Fruit fly (Drosophila melanogaster) whole organism, embryonic: ENCODE measurements around the gene Sap30.

Experiments
- Bgb ChIP-seq: fragments of 200-800 bp; sonication (Bioruptor generic); IDR thresholded peaks from 2 replicates; pipeline ENCODE4 v1.3.6; 2022; ENCODE audit warnings: missing biosample characterization, missing genetic modification characterization; ENCODE audit not compliant: partially characterized antibody
- Bteb2 ChIP-seq: fragments of 200-800 bp; sonication (Bioruptor generic); optimal IDR thresholded peaks from 2 replicates; lab custom pipeline; 2016; ENCODE audit warnings: missing biosample characterization, missing genetic modification characterization
- CG10462 ChIP-seq: fragments of 200-800 bp; sonication (Bioruptor generic); optimal IDR thresholded peaks from 2 replicates; lab custom pipeline; 2016; ENCODE audit warnings: missing biosample characterization, missing genetic modification characterization
- CG10565 ChIP-seq: fragments of 200-800 bp; sonication (Bioruptor generic); optimal IDR thresholded peaks from 3 replicates; lab custom pipeline; 2016; ENCODE audit warnings: missing biosample characterization, mild to moderate bottlenecking, missing genetic modification characterization
- CG10979 ChIP-seq: fragments of 200-800 bp; sonication (Bioruptor generic); optimal IDR thresholded peaks from 2 replicates; lab custom pipeline; 2018; ENCODE audit warnings: missing biosample characterization, mild to moderate bottlenecking, missing genetic modification characterization, moderate library complexity
- CG11093 ChIP-seq: fragments of 200-800 bp; sonication (Bioruptor generic); IDR thresholded peaks from 3 replicates; pipeline ENCODE4 v1.3.6; 2022; ENCODE audit warnings: missing biosample characterization, missing genetic modification characterization
- CG12104 ChIP-seq: fragments of 200-800 bp; sonication (Bioruptor generic); optimal IDR thresholded peaks from 3 replicates; lab custom pipeline; 2016; ENCODE audit warnings: missing biosample characterization, missing genetic modification characterization
- CG12391 ChIP-seq: fragments of 200-800 bp; sonication (Bioruptor generic); optimal IDR thresholded peaks from 3 replicates; lab custom pipeline; 2018; ENCODE audit warnings: missing biosample characterization, mild to moderate bottlenecking, missing genetic modification characterization, moderate library complexity
- CG15011 ChIP-seq: fragments of 200-800 bp; sonication (Bioruptor generic); optimal IDR thresholded peaks from 3 replicates; lab custom pipeline; 2018; ENCODE audit warnings: missing biosample characterization, mild to moderate bottlenecking, missing genetic modification characterization
- CG17328 ChIP-seq: fragments of 200-800 bp; sonication (Bioruptor generic); IDR thresholded peaks from 2 replicates; pipeline ENCODE4 v1.3.6; 2022; ENCODE audit warnings: missing biosample characterization, missing genetic modification characterization
- CG18599 ChIP-seq: fragments of 200-800 bp; sonication (Bioruptor generic); optimal IDR thresholded peaks from 3 replicates; lab custom pipeline; 2017; ENCODE audit warnings: missing biosample characterization, missing genetic modification characterization, mild to moderate bottlenecking, moderate library complexity, missing genetic modification reagents
- CG18619 ChIP-seq: fragments of 200-800 bp; sonication (Bioruptor generic); optimal IDR thresholded peaks from 3 replicates; lab custom pipeline; 2017; ENCODE audit warnings: missing biosample characterization, mild to moderate bottlenecking, missing genetic modification characterization
- CG2120 ChIP-seq: fragments of 200-800 bp; sonication (Bioruptor generic); optimal IDR thresholded peaks from 3 replicates; lab custom pipeline; 2016; ENCODE audit warnings: missing biosample characterization, missing genetic modification characterization
- CG2678 ChIP-seq: fragments of 200-800 bp; sonication (Bioruptor generic); optimal IDR thresholded peaks from 3 replicates; lab custom pipeline; 2019; ENCODE audit warnings: missing biosample characterization, mild to moderate bottlenecking, missing genetic modification characterization, moderate library complexity
- CG30403 ChIP-seq: fragments of 200-800 bp; sonication (Bioruptor generic); optimal IDR thresholded peaks from 3 replicates; lab custom pipeline; 2016; ENCODE audit warnings: missing biosample characterization, missing genetic modification characterization
- CG32767 ChIP-seq: fragments of 200-800 bp; sonication (Bioruptor generic); IDR thresholded peaks from 2 replicates; pipeline ENCODE4 v1.3.6; 2022; ENCODE audit warnings: missing biosample characterization, missing genetic modification characterization
- CG32772 ChIP-seq: fragments of 200-800 bp; sonication (Bioruptor generic); IDR thresholded peaks from 2 replicates; pipeline ENCODE4 v1.3.6; 2022; ENCODE audit warnings: missing biosample characterization, missing genetic modification characterization
- CG4730 ChIP-seq: fragments of 200-800 bp; sonication (Bioruptor generic); IDR thresholded peaks from 2 replicates; pipeline ENCODE4 v1.3.6; 2022; ENCODE audit warnings: missing biosample characterization, missing genetic modification characterization
- CG8765 ChIP-seq: fragments of 200-800 bp; sonication (Bioruptor generic); IDR thresholded peaks from 2 replicates; pipeline ENCODE4 v1.3.6; 2022; ENCODE audit warnings: missing biosample characterization, missing genetic modification characterization
- CG9215 ChIP-seq: fragments of 200-800 bp; sonication (Bioruptor generic); IDR thresholded peaks from 2 replicates; pipeline ENCODE4 v1.3.6; 2022; ENCODE audit warnings: missing biosample characterization, missing genetic modification characterization
- CG9932 ChIP-seq: fragments of 200-800 bp; sonication (Bioruptor generic); IDR thresholded peaks from 2 replicates; pipeline ENCODE4 v1.3.6; 2022; ENCODE audit warnings: missing biosample characterization, missing genetic modification characterization
- CrebB ChIP-seq: fragments of 200-800 bp; sonication (Bioruptor generic); optimal IDR thresholded peaks from 3 replicates; lab custom pipeline; 2018; ENCODE audit warnings: missing biosample characterization, mild to moderate bottlenecking, missing genetic modification characterization
- D19A ChIP-seq: fragments of 200-800 bp; optimal IDR thresholded peaks from 3 replicates; lab custom pipeline; 2019; ENCODE audit warnings: missing biosample characterization, mild to moderate bottlenecking, missing genetic modification characterization, moderate library complexity
- Eip74EF ChIP-seq, 2 experiments: fragments of 200-800 bp in 1 of 2; fragments of >200 bp in 1 of 2; sonication (Bioruptor generic) in 1 of 2; optimal IDR thresholded peaks; 2 replicates each; lab custom pipeline; 2017 to 2019; ENCODE audit warnings: missing biosample characterization in 2 of 2, missing genetic modification characterization in 2 of 2, mild to moderate bottlenecking in 1 of 2, moderate library complexity in 1 of 2
- Ets65A ChIP-seq: fragments of 200-800 bp; sonication (Bioruptor generic); peaks from one replicate; lab custom pipeline; 2016; ENCODE audit warnings: missing biosample characterization, missing genetic modification characterization
- Fer3 ChIP-seq: fragments of 200-800 bp; sonication (Bioruptor generic); optimal IDR thresholded peaks from 2 replicates; lab custom pipeline; 2018; ENCODE audit warnings: missing biosample characterization, mild to moderate bottlenecking, missing genetic modification characterization, moderate library complexity
- Hr78 ChIP-seq, 2 experiments: fragments of 200-800 bp in 1 of 2; fragments of >200 bp in 1 of 2; sonication (Bioruptor generic) in 1 of 2; optimal IDR thresholded peaks; 2 replicates each; lab custom pipeline; 2017 to 2019; ENCODE audit warnings: missing biosample characterization in 2 of 2, missing genetic modification characterization in 2 of 2, mild to moderate bottlenecking in 1 of 2, moderate library complexity in 1 of 2
- Ravus ChIP-seq: fragments of 200-800 bp; sonication (Bioruptor generic); IDR thresholded peaks from 2 replicates; pipeline ENCODE4 v1.3.6; 2022; ENCODE audit warnings: missing biosample characterization, missing genetic modification characterization
- Xrp1 ChIP-seq: fragments of 200-800 bp; sonication (Bioruptor generic); IDR thresholded peaks from 2 replicates; pipeline ENCODE4 v1.3.6; 2022; ENCODE audit warnings: missing biosample characterization, missing genetic modification characterization
- az2 ChIP-seq: fragments of 200-800 bp; sonication (Bioruptor generic); optimal IDR thresholded peaks from 3 replicates; lab custom pipeline; 2016; ENCODE audit warnings: missing biosample characterization, missing genetic modification characterization
- bbx ChIP-seq: fragments of 200-800 bp; sonication (Bioruptor generic); IDR thresholded peaks from 2 replicates; pipeline ENCODE4 v1.3.6; 2022; ENCODE audit warnings: missing biosample characterization, missing genetic modification characterization; ENCODE audit not compliant: partially characterized antibody
- bcd ChIP-seq: fragments of 200-800 bp; sonication (Bioruptor generic); optimal IDR thresholded peaks from 2 replicates; lab custom pipeline; 2017; ENCODE audit warnings: missing biosample characterization, mild to moderate bottlenecking, missing genetic modification characterization
- cato ChIP-seq: fragments of 200-800 bp; sonication (Bioruptor generic); optimal IDR thresholded peaks from 2 replicates; lab custom pipeline; 2016; ENCODE audit warnings: missing biosample characterization, missing genetic modification characterization, borderline replicate concordance
- da ChIP-seq: fragments of 200-800 bp; sonication (Bioruptor generic); optimal IDR thresholded peaks from 2 replicates; lab custom pipeline; 2016; ENCODE audit warnings: missing biosample characterization, missing genetic modification characterization
- dm ChIP-seq: fragments of 200-800 bp; sonication (Bioruptor generic); optimal IDR thresholded peaks from 3 replicates; lab custom pipeline; 2016; ENCODE audit warnings: missing biosample characterization, missing genetic modification characterization
- dmrt99B ChIP-seq: fragments of 200-800 bp; sonication (Bioruptor generic); optimal IDR thresholded peaks from 2 replicates; lab custom pipeline; 2018; ENCODE audit warnings: missing biosample characterization, mild to moderate bottlenecking, missing genetic modification characterization, moderate library complexity
- dpn ChIP-seq, 2 experiments: fragments of 200-800 bp; sonication (Bioruptor generic); optimal IDR thresholded peaks; 3 replicates each; lab custom pipeline; 2016; ENCODE audit warnings: missing biosample characterization in 2 of 2, missing genetic modification characterization in 2 of 2
- fd64A ChIP-seq: fragments of 200-800 bp; sonication (Bioruptor generic); optimal IDR thresholded peaks from 3 replicates; lab custom pipeline; 2018; ENCODE audit warnings: missing biosample characterization, mild to moderate bottlenecking, missing genetic modification characterization
- fd96Cb ChIP-seq: fragments of 200-800 bp; sonication (Bioruptor generic); optimal IDR thresholded peaks from 2 replicates; lab custom pipeline; 2018; ENCODE audit warnings: missing biosample characterization, mild to moderate bottlenecking, missing genetic modification characterization, moderate library complexity
- lilli ChIP-seq: fragments of 200-800 bp; sonication (Bioruptor generic); optimal IDR thresholded peaks from 3 replicates; lab custom pipeline; 2016; ENCODE audit warnings: missing biosample characterization, missing genetic modification characterization
- pfk ChIP-seq: fragments of 200-800 bp; sonication (Bioruptor generic); optimal IDR thresholded peaks from 2 replicates; lab custom pipeline; 2018; ENCODE audit warnings: missing biosample characterization, mild to moderate bottlenecking, missing genetic modification characterization, moderate library complexity
- prd ChIP-seq, 3 experiments: fragments of >200 bp in 2 of 3; fragments of 200-800 bp in 1 of 3; sonication (Bioruptor generic) in 1 of 3; optimal IDR thresholded peaks in 2 of 3; IDR thresholded peaks in 1 of 3; 2 replicates in 2 of 3; 3 replicates in 1 of 3; pipeline versions ENCODE4 v1.3.6 to Lab custom; 2017 to 2022; ENCODE audit warnings: missing biosample characterization in 1 of 3, missing genetic modification characterization in 1 of 3
- psq ChIP-seq: fragments of 200-800 bp; sonication (Bioruptor generic); optimal IDR thresholded peaks from 2 replicates; lab custom pipeline; 2017; ENCODE audit warnings: missing biosample characterization, missing genetic modification characterization
- pum ChIP-seq: fragments of 200-800 bp; sonication (Bioruptor generic); optimal IDR thresholded peaks from 2 replicates; lab custom pipeline; 2016; ENCODE audit warnings: missing biosample characterization, missing genetic modification characterization
- row ChIP-seq: fragments of 200-800 bp; sonication (Bioruptor generic); IDR thresholded peaks from 3 replicates; pipeline ENCODE4 v1.3.6; 2022; ENCODE audit warnings: missing biosample characterization, missing genetic modification characterization
- sc ChIP-seq, 3 experiments: fragments of >200 bp in 2 of 3; fragments of 200-800 bp in 1 of 3; sonication (Bioruptor generic) in 1 of 3; optimal IDR thresholded peaks; 2 replicates in 2 of 3; 3 replicates in 1 of 3; lab custom pipeline; 2017; ENCODE audit warnings: mild to moderate bottlenecking in 1 of 3, missing biosample characterization in 1 of 3, missing genetic modification characterization in 1 of 3, missing genetic modification reagents in 1 of 3
- sens ChIP-seq: fragments of 200-800 bp; sonication (Bioruptor generic); peaks from one replicate; lab custom pipeline; 2016; ENCODE audit warnings: missing biosample characterization, missing genetic modification characterization
- so ChIP-seq: fragments of 200-800 bp; sonication (Bioruptor generic); IDR thresholded peaks from 3 replicates; pipeline ENCODE4 v1.3.6; 2022; ENCODE audit warnings: missing biosample characterization, missing genetic modification characterization
- stc ChIP-seq: fragments of 200-800 bp; sonication (Bioruptor generic); IDR thresholded peaks from 2 replicates; pipeline ENCODE4 v1.3.6; 2022; ENCODE audit warnings: missing biosample characterization, missing genetic modification characterization

Sap30 gene

dm6 chrX:16834259-16834658 lies 47.2 kb downstream of the Sap30 start (continued):
- TF ChIP-seq fd64A (GFP tag; lab: Kevin White, UChicago) (no peak), az2 (peak; percentile 34), cato (GFP tag; lab: Kevin White, UChicago) (no peak), dmrt99B (tag; lab: Kevin White, UChicago) (peak; percentile 64), CG17328 (GFP tag; lab: Robert Waterston, UW) (0 out of 2 replicates have a peak, but pooled peaks have one; percentile 14), psq (GFP tag; lab: Kevin White, UChicago) (no peak), CG9932 (0 out of 2 replicates have a peak, but pooled peaks have one; percentile 16), CG11093 (GFP tag; lab: Robert Waterston, UW) (peak; percentile 18; the same call in 1 of the 3 replicates), CG32767 (0 out of 2 replicates have a peak, but pooled peaks have one; percentile 35), CG18599 (GFP tag; lab: Kevin White, UChicago) (peak; percentile 13), CG18619 (GFP tag; lab: Kevin White, UChicago) (peak; percentile 42), CG8765 (no peak), da (GFP tag; lab: Kevin White, UChicago) (no peak), CG10462 (GFP tag; lab: Kevin White, UChicago) (no peak), CG10565 (GFP tag; lab: Kevin White, UChicago) (no peak), CG15011 (no peak), Fer3 (tag; lab: Kevin White, UChicago) (peak; percentile 12), CrebB (tag; lab: Kevin White, UChicago) (no peak), Bteb2 (peak; percentile 39), bcd (peak; percentile 15), Xrp1 (GFP tag; lab: Robert Waterston, UW) (0 out of 2 replicates have a peak, but pooled peaks have one; percentile 25), CG12391 (tag; lab: Kevin White, UChicago) (peak; percentile 55), pfk (GFP tag; lab: Kevin White, UChicago) (no peak), Eip74EF (GFP tag; optimal IDR thresholded peaks at IDR 0.05; lab: Kevin White, UChicago) (peak in 1 of 2 experiments; percentile 51), Hr78 (GFP tag; optimal IDR thresholded peaks at IDR 0.05; lab: Kevin White, UChicago) (peak in 1 of 2 experiments; percentile 40), D19A (tag; lab: Kevin White, UChicago) (peak; percentile 26), CG30403 (GFP tag; lab: Kevin White, UChicago) (peak; percentile 53), lilli (GFP tag; lab: Kevin White, UChicago) (peak; percentile 11), CG32772 (GFP tag; lab: Robert Waterston, UW) (peak; percentile 6; the same call in 1 of the 2 replicates), CG12104 (no peak), row (GFP tag; lab: Robert Waterston, UW) (peak; percentile 57), CG2120 (GFP tag; lab: Kevin White, UChicago) (peak; percentile 60), dpn (GFP tag; optimal IDR thresholded peaks at IDR 0.05; lab: Kevin White, UChicago) (peak; percentile 10 to 39), stc (GFP tag; lab: Robert Waterston, UW) (0 out of 2 replicates have a peak, but pooled peaks have one; percentile 47), bbx (no peak), CG4730 (GFP tag; lab: Robert Waterston, UW) (0 out of 2 replicates have a peak, but pooled peaks have one; percentile 36), so (peak; percentile 41; the same call in 1 of the 3 replicates), Ets65A (GFP tag; lab: Kevin White, UChicago) (peak; percentile 63), dm (GFP tag; lab: Kevin White, UChicago) (no peak), pum (GFP tag; lab: Kevin White, UChicago) (peak; percentile 9), CG9215 (GFP tag; lab: Robert Waterston, UW) (peak; percentile 42; the same call in 1 of the 2 replicates), CG10979 (tag; lab: Kevin White, UChicago) (peak; percentile 29), CG2678 (tag; lab: Kevin White, UChicago) (peak; percentile 67), sens (GFP tag; lab: Kevin White, UChicago) (peak; percentile 87), Bgb (no peak), prd (optimal IDR thresholded peaks at IDR 0.05; lab: Kevin White, UChicago) (no peak), prd (GFP tag; IDR thresholded peaks at IDR 0.05; lab: Robert Waterston, UW) (peak; percentile 50; the same call in 2 of the 3 replicates), Ravus (GFP tag; lab: Robert Waterston, UW) (no peak), sc (optimal IDR thresholded peaks at IDR 0.05; lab: Kevin White, UChicago) (no peak), sc (GFP tag; optimal IDR thresholded peaks at IDR 0.05; lab: Kevin White, UChicago) (peak; percentile 10), fd96Cb (tag; lab: Kevin White, UChicago) (peak; percentile 21)
